Fruit fly (Drosophila melanogaster) whole organism, embryonic: ENCODE results near the gene CG14020.

Experiments
- Antp ChIP-seq: fragments of 200-800 bp; sonication (Bioruptor generic); optimal IDR thresholded peaks from 3 replicates; lab custom pipeline; 2016; ENCODE audit warnings: missing biosample characterization, missing genetic modification characterization
- B-H1 ChIP-seq: fragments of 200-800 bp; sonication (Bioruptor generic); IDR thresholded peaks from 3 replicates; pipeline ENCODE4 v1.3.6; 2022; ENCODE audit warnings: missing biosample characterization, missing genetic modification characterization
- CG10274 ChIP-seq: fragments of 200-800 bp; sonication (Bioruptor generic); optimal IDR thresholded peaks from 3 replicates; lab custom pipeline; 2017; ENCODE audit warnings: missing biosample characterization, mild to moderate bottlenecking, missing genetic modification characterization
- CG15514 ChIP-seq: fragments of 200-800 bp; sonication (Bioruptor generic); optimal IDR thresholded peaks from 3 replicates; lab custom pipeline; 2017; ENCODE audit warnings: missing biosample characterization, missing genetic modification characterization, mild to moderate bottlenecking, moderate library complexity, missing genetic modification reagents
- CG15696 ChIP-seq: fragments of 200-800 bp; sonication (Bioruptor generic); optimal IDR thresholded peaks from 2 replicates; lab custom pipeline; 2019; ENCODE audit warnings: missing biosample characterization, mild to moderate bottlenecking, missing genetic modification characterization, moderate library complexity
- CG16813 ChIP-seq: fragments of 200-800 bp; sonication (Bioruptor generic); IDR thresholded peaks from 3 replicates; pipeline ENCODE4 v1.3.6; 2022; ENCODE audit warnings: missing biosample characterization, missing genetic modification characterization; ENCODE audit not compliant: partially characterized antibody
- CG16815 ChIP-seq: fragments of 200-800 bp; sonication (Bioruptor generic); optimal IDR thresholded peaks from 3 replicates; lab custom pipeline; 2017; ENCODE audit warnings: missing biosample characterization, mild to moderate bottlenecking, missing genetic modification characterization
- CG17186 ChIP-seq: fragments of 200-800 bp; sonication (Bioruptor generic); optimal IDR thresholded peaks from 3 replicates; lab custom pipeline; 2017; ENCODE audit warnings: missing biosample characterization, missing genetic modification reagents, missing genetic modification characterization
- CG17829 ChIP-seq: fragments of 200-800 bp; optimal IDR thresholded peaks from 2 replicates; lab custom pipeline; 2019; ENCODE audit warnings: missing biosample characterization, mild to moderate bottlenecking, missing genetic modification characterization, moderate library complexity
- CG31224 ChIP-seq: fragments of 200-800 bp; sonication (Bioruptor generic); IDR thresholded peaks from 2 replicates; pipeline ENCODE4 v1.3.6; 2022; ENCODE audit warnings: missing biosample characterization, missing genetic modification characterization
- CG34422 ChIP-seq: fragments of 200-800 bp; sonication (Bioruptor generic); IDR thresholded peaks from 3 replicates; pipeline ENCODE4 v1.3.6; 2022; ENCODE audit warnings: missing biosample characterization, missing genetic modification characterization
- CG4617 ChIP-seq: fragments of 200-800 bp; sonication (Bioruptor generic); optimal IDR thresholded peaks from 3 replicates; lab custom pipeline; 2016; ENCODE audit warnings: missing biosample characterization, missing genetic modification characterization, borderline replicate concordance
- CG4854 ChIP-seq: fragments of 200-800 bp; sonication (Bioruptor generic); optimal IDR thresholded peaks from 2 replicates; lab custom pipeline; 2016; ENCODE audit warnings: missing biosample characterization, missing genetic modification characterization, inconsistent platforms
- CG6254 ChIP-seq: fragments of 200-800 bp; sonication (Bioruptor generic); optimal IDR thresholded peaks from 3 replicates; lab custom pipeline; 2017; ENCODE audit warnings: mild to moderate bottlenecking, missing biosample characterization, missing genetic modification reagents, missing genetic modification characterization
- CG6683 ChIP-seq: fragments of 200-800 bp; sonication (Bioruptor generic); optimal IDR thresholded peaks from 2 replicates; lab custom pipeline; 2017; ENCODE audit warnings: missing biosample characterization, mild to moderate bottlenecking, missing genetic modification characterization, missing genetic modification reagents
- CG8924 ChIP-seq: fragments of 200-800 bp; optimal IDR thresholded peaks from 3 replicates; lab custom pipeline; 2019; ENCODE audit warnings: missing biosample characterization, mild to moderate bottlenecking, missing genetic modification characterization, moderate library complexity
- CG9817 ChIP-seq: fragments of 200-800 bp; sonication (Bioruptor generic); optimal IDR thresholded peaks from 2 replicates; lab custom pipeline; 2018; ENCODE audit warnings: missing biosample characterization, mild to moderate bottlenecking, missing genetic modification characterization, moderate library complexity
- CrebB ChIP-seq: fragments of 200-800 bp; sonication (Bioruptor generic); optimal IDR thresholded peaks from 3 replicates; lab custom pipeline; 2018; ENCODE audit warnings: missing biosample characterization, mild to moderate bottlenecking, missing genetic modification characterization
- Ets97D ChIP-seq: fragments of 200-800 bp; sonication (Bioruptor generic); optimal IDR thresholded peaks from 3 replicates; lab custom pipeline; 2016; ENCODE audit warnings: missing biosample characterization, missing genetic modification characterization
- H2.0 ChIP-seq: fragments of 200-800 bp; sonication (Bioruptor generic); IDR thresholded peaks from 2 replicates; pipeline ENCODE4 v1.3.6; 2022; ENCODE audit warnings: missing biosample characterization, missing genetic modification characterization
- HHEX ChIP-seq: fragments of 200-800 bp; sonication (Bioruptor generic); optimal IDR thresholded peaks from 3 replicates; lab custom pipeline; 2017; ENCODE audit warnings: missing biosample characterization, mild to moderate bottlenecking, missing genetic modification characterization, missing genetic modification reagents
- HLH54F ChIP-seq: fragments of 200-800 bp; sonication (Bioruptor generic); optimal IDR thresholded peaks from 3 replicates; lab custom pipeline; 2016; ENCODE audit warnings: missing biosample characterization, missing genetic modification characterization
- MBD-R2 ChIP-seq: fragments of 200-800 bp; sonication (Bioruptor generic); IDR thresholded peaks from 2 replicates; pipeline ENCODE4 v1.3.6; 2022; ENCODE audit warnings: missing biosample characterization, missing genetic modification characterization
- Neu2 ChIP-seq: fragments of 200-800 bp; sonication (Bioruptor generic); optimal IDR thresholded peaks from 3 replicates; lab custom pipeline; 2016; ENCODE audit warnings: missing biosample characterization, missing genetic modification characterization, borderline replicate concordance
- Nf-YB ChIP-seq: fragments of 200-800 bp; sonication (Bioruptor generic); optimal IDR thresholded peaks from 3 replicates; lab custom pipeline; 2019; ENCODE audit warnings: missing biosample characterization, mild to moderate bottlenecking, missing genetic modification characterization, moderate library complexity
- Oli ChIP-seq: fragments of 200-800 bp; sonication (Bioruptor generic); optimal IDR thresholded peaks from 2 replicates; lab custom pipeline; 2018; ENCODE audit warnings: missing biosample characterization, mild to moderate bottlenecking, missing genetic modification characterization, moderate library complexity
- Optix ChIP-seq: fragments of 200-800 bp; sonication (Bioruptor generic); IDR thresholded peaks from 3 replicates; pipeline ENCODE4 v1.3.6; 2022; ENCODE audit warnings: missing biosample characterization, missing genetic modification characterization
- Rfx ChIP-seq: fragments of 200-800 bp; sonication (Bioruptor generic); IDR thresholded peaks from 2 replicates; pipeline ENCODE4 v1.3.6; 2022; ENCODE audit warnings: missing biosample characterization, missing genetic modification characterization
- Scr ChIP-seq: fragments of 200-800 bp; sonication (Bioruptor generic); IDR thresholded peaks from 2 replicates; pipeline ENCODE4 v1.3.6; 2022; ENCODE audit warnings: missing biosample characterization, missing genetic modification characterization; ENCODE audit not compliant: partially characterized antibody
- Sox102F ChIP-seq: fragments of 200-800 bp; sonication (Bioruptor generic); optimal IDR thresholded peaks from 2 replicates; lab custom pipeline; 2018; ENCODE audit warnings: missing biosample characterization, mild to moderate bottlenecking, missing genetic modification characterization, moderate library complexity
- Trl ChIP-seq, 3 experiments: fragments of >200 bp in 2 of 3; fragments of 200-800 bp in 1 of 3; sonication (Bioruptor generic) in 1 of 3; optimal IDR thresholded peaks; 2 replicates in 1 of 3; 3 replicates in 2 of 3; lab custom pipeline; 2016 to 2017; ENCODE audit warnings: missing biosample characterization in 1 of 3, missing genetic modification characterization in 1 of 3
- abd-A ChIP-seq: fragments of 200-800 bp; sonication (Bioruptor generic); optimal IDR thresholded peaks from 3 replicates; lab custom pipeline; 2019; ENCODE audit warnings: missing biosample characterization, mild to moderate bottlenecking, missing genetic modification characterization, moderate library complexity
- bbx ChIP-seq: fragments of 200-800 bp; sonication (Bioruptor generic); IDR thresholded peaks from 2 replicates; pipeline ENCODE4 v1.3.6; 2022; ENCODE audit warnings: missing biosample characterization, missing genetic modification characterization; ENCODE audit not compliant: partially characterized antibody
- corto ChIP-seq: fragments of 200-800 bp; sonication (Bioruptor generic); optimal IDR thresholded peaks from 2 replicates; lab custom pipeline; 2016; ENCODE audit warnings: missing biosample characterization, mild to moderate bottlenecking, missing genetic modification characterization, moderate library complexity
- cwo ChIP-seq: fragments of 200-800 bp; sonication (Bioruptor generic); optimal IDR thresholded peaks from 3 replicates; lab custom pipeline; 2017; ENCODE audit warnings: missing biosample characterization, missing genetic modification characterization, mild to moderate bottlenecking, moderate library complexity, missing genetic modification reagents
- dan ChIP-seq: fragments of 200-800 bp; sonication (Bioruptor generic); IDR thresholded peaks from 2 replicates; pipeline ENCODE4 v1.3.6; 2022; ENCODE audit warnings: missing biosample characterization, missing genetic modification characterization
- dmrt11E ChIP-seq: fragments of 200-800 bp; sonication (Bioruptor generic); optimal IDR thresholded peaks from 3 replicates; lab custom pipeline; 2018; ENCODE audit warnings: missing biosample characterization, mild to moderate bottlenecking, missing genetic modification characterization, moderate library complexity
- gsb-n ChIP-seq: fragments of 200-800 bp; sonication (Bioruptor generic); optimal IDR thresholded peaks from 3 replicates; lab custom pipeline; 2018; ENCODE audit warnings: missing biosample characterization, mild to moderate bottlenecking, missing genetic modification characterization
- lilli ChIP-seq: fragments of 200-800 bp; sonication (Bioruptor generic); optimal IDR thresholded peaks from 3 replicates; lab custom pipeline; 2016; ENCODE audit warnings: missing biosample characterization, missing genetic modification characterization
- ro ChIP-seq: fragments of 200-800 bp; sonication (Bioruptor generic); IDR thresholded peaks from 2 replicates; pipeline ENCODE4 v1.3.6; 2022; ENCODE audit warnings: missing biosample characterization, missing genetic modification characterization
- sd ChIP-seq: fragments of 200-800 bp; sonication (Bioruptor generic); optimal IDR thresholded peaks from 3 replicates; lab custom pipeline; 2018; ENCODE audit warnings: missing biosample characterization, mild to moderate bottlenecking, missing genetic modification characterization, moderate library complexity
- sna ChIP-seq: fragments of 200-800 bp; sonication (Bioruptor generic); IDR thresholded peaks from 2 replicates; pipeline ENCODE4 v1.3.6; 2022; ENCODE audit warnings: missing biosample characterization, missing genetic modification characterization; ENCODE audit not compliant: partially characterized antibody
- tna ChIP-seq: fragments of 200-800 bp; sonication (Bioruptor generic); IDR thresholded peaks from 2 replicates; pipeline ENCODE4 v1.3.6; 2022; ENCODE audit warnings: missing biosample characterization, missing genetic modification characterization; ENCODE audit not compliant: partially characterized antibody
- toy ChIP-seq: fragments of 200-800 bp; sonication (Bioruptor generic); IDR thresholded peaks from 2 replicates; pipeline ENCODE4 v1.3.6; 2022; ENCODE audit warnings: missing biosample characterization, missing genetic modification characterization
- trem ChIP-seq: fragments of 200-800 bp; optimal IDR thresholded peaks from 3 replicates; lab custom pipeline; 2019; ENCODE audit warnings: missing biosample characterization, mild to moderate bottlenecking, missing genetic modification characterization, moderate library complexity
- trh ChIP-seq: fragments of 200-800 bp; sonication (Bioruptor generic); optimal IDR thresholded peaks from 2 replicates; lab custom pipeline; 2016; ENCODE audit warnings: missing biosample characterization, missing genetic modification characterization
- wor ChIP-seq: fragments of 200-800 bp; sonication (Bioruptor generic); IDR thresholded peaks from 2 replicates; pipeline ENCODE4 v1.3.6; 2022; ENCODE audit warnings: missing biosample characterization, missing genetic modification characterization

Gene CG14020

dm6 chr2L:5546518-5547287 lies 29.2 kb downstream of the CG14020 start, which contains the start of gene Oscillin (continued):
- TF ChIP-seq trem (tag; lab: Kevin White, UChicago) (peak; percentile 69), sd (tag; lab: Kevin White, UChicago) (peak; percentile 91), Oli (tag; lab: Kevin White, UChicago) (peak; percentile 29), Antp (peak; percentile 35), tna (peak; percentile 78), CG16815 (GFP tag; lab: Kevin White, UChicago) (peak; percentile 18), bbx (GFP tag; lab: Robert Waterston, UW) (peak; percentile 93), CG34422 (GFP tag; lab: Robert Waterston, UW) (peak; percentile 87), Rfx (GFP tag; lab: Robert Waterston, UW) (peak; percentile 87), HHEX (peak; percentile 86), B-H1 (GFP tag; lab: Robert Waterston, UW) (peak; percentile 72; the same call in 2 of the 3 replicates), MBD-R2 (GFP tag; lab: Robert Waterston, UW) (peak; percentile 45; the same call in 1 of the 2 replicates), CG31224 (GFP tag; lab: Robert Waterston, UW) (peak; percentile 73), trh (peak; percentile 67), CG4854 (GFP tag; lab: Kevin White, UChicago) (peak; percentile 48), Trl (optimal IDR thresholded peaks at IDR 0.05; lab: Kevin White, UChicago) (peak; percentile 54 to 55), Trl (GFP tag; optimal IDR thresholded peaks at IDR 0.05; lab: Kevin White, UChicago) (peak; percentile 36), Optix (GFP tag; lab: Robert Waterston, UW) (no peak), dan (GFP tag; lab: Robert Waterston, UW) (no peak), toy (GFP tag; lab: Robert Waterston, UW) (0 out of 2 replicates have a peak, but pooled peaks have one; percentile 38), CG15696 (peak; percentile 58), wor (peak; percentile 64), HLH54F (GFP tag; lab: Kevin White, UChicago) (no peak), ro (GFP tag; lab: Robert Waterston, UW) (peak; percentile 51; the same call in 1 of the 2 replicates), CG9817 (tag; lab: Kevin White, UChicago) (peak; percentile 58), Nf-YB (GFP tag; lab: Kevin White, UChicago) (peak; percentile 76), CG10274 (GFP tag; lab: Kevin White, UChicago) (peak; percentile 94), CG4617 (GFP tag; lab: Kevin White, UChicago) (no peak), abd-A (peak; percentile 64), lilli (GFP tag; lab: Kevin White, UChicago) (peak; percentile 57), H2.0 (GFP tag; lab: Robert Waterston, UW) (peak; percentile 84), CG16813 (GFP tag; lab: Robert Waterston, UW) (peak; percentile 68; the same call in 2 of the 3 replicates), corto (peak; percentile 40), CG6683 (GFP tag; lab: Kevin White, UChicago) (peak; percentile 74), gsb-n (peak; percentile 89), Ets97D (GFP tag; lab: Kevin White, UChicago) (no peak), Scr (GFP tag; lab: Robert Waterston, UW) (peak; percentile 59), dmrt11E (tag; lab: Kevin White, UChicago) (peak; percentile 71), cwo (GFP tag; lab: Kevin White, UChicago) (peak; percentile 82), CG8924 (tag; lab: Kevin White, UChicago) (peak; percentile 84), Sox102F (GFP tag; lab: Kevin White, UChicago) (peak; percentile 91), sna (GFP tag; lab: Robert Waterston, UW) (peak; percentile 91), CG17829 (tag; lab: Kevin White, UChicago) (peak; percentile 92), CrebB (tag; lab: Kevin White, UChicago) (no peak), CG6254 (GFP tag; lab: Kevin White, UChicago) (peak; percentile 85), CG17186 (GFP tag; lab: Kevin White, UChicago) (no peak), CG15514 (GFP tag; lab: Kevin White, UChicago) (peak; percentile 61), Neu2 (GFP tag; lab: Kevin White, UChicago) (no peak)
